Fruit fly (Drosophila melanogaster): ENCODE results near the gene CG31219.

Gene CG31219

DNA sequence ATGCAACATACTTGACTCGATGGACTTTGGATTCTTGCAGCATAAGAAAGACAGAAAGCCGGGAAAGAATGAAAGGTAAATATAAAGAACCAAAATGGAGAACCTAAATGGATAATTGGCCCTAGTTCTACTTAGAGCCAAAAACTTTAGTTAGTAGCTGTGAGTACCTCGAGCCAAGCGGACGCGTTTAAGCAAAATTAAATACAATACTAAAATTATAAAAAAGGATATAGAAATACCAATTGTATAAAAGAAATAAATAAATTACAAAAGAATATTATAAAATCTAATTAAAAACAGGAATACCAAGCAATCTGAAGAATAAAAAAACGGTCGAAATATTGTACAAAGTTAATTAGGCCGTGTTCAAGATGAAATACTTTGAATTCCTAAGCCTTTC lies 16.2 kb upstream of the CG31219 start, which contains the start of gene CG34138:
Gene CG34138 (plus strand): TSS at position 301 of the 400 bp plus-strand sequence.
- TF ChIP-seq CG9139 (GFP tag; optimal IDR thresholded peaks at IDR 0.05) = no peak
- TF ChIP-seq net (GFP tag; optimal IDR thresholded peaks at IDR 0.05) = no peak
- TF ChIP-seq topi (GFP tag; optimal IDR thresholded peaks at IDR 0.05) = no peak
- TF ChIP-seq CG1621 (tag; optimal IDR thresholded peaks at IDR 0.05) = no peak
- no peak for TF ChIP-seq Hr38 (GFP tag; optimal IDR thresholded peaks at IDR 0.05)
- TF ChIP-seq achi (GFP tag; optimal IDR thresholded peaks at IDR 0.05) = no peak
- no peak for TF ChIP-seq CG11902 (GFP tag; optimal IDR thresholded peaks at IDR 0.05)
- no peak for TF ChIP-seq spab (GFP tag; optimal IDR thresholded peaks at IDR 0.05)
- TF ChIP-seq CG10631 (GFP tag; optimal IDR thresholded peaks at IDR 0.05) = no peak
- no peak for TF ChIP-seq Gug (GFP tag; IDR thresholded peaks at IDR 0.05)
- no peak for TF ChIP-seq CG6276 (GFP tag; optimal IDR thresholded peaks at IDR 0.05)

DNA sequence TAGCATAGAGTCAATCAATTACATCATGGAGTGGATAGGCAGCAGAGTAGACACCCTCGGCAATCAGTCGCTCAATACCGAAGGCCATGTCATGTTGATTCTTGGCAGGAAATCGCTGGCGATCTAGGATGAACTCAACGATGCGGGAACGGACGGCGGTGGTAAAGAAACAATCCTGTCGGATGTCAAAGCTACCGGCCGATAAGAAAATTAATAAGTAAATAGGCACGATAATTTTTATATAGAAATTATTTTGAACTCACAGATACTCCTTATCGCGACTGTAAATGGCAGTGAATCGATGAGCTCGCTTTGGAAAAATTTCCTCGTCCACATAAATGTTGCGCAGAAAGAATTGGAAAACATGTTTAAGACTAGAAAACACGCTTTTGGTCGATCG lies 12.8 kb upstream of the CG31219 start:
- TF ChIP-seq svp (GFP tag) (peak; percentile 91), CG6276 (GFP tag; optimal IDR thresholded peaks at IDR 0.05) (no peak)

- TF ChIP-seq CG8632 (GFP tag; optimal IDR thresholded peaks at IDR 0.05) = no peak
- TF ChIP-seq CG16779 (tag; optimal IDR thresholded peaks at IDR 0.05) = peak; percentile 23
- TF ChIP-seq CG15336 (GFP tag; IDR thresholded peaks at IDR 0.05) = no peak; the same call in 1 of the 2 replicates
- TF ChIP-seq fkh (GFP tag; optimal IDR thresholded peaks at IDR 0.05) = no peak
- no peak for TF ChIP-seq CG6808 (GFP tag; optimal IDR thresholded peaks at IDR 0.05)
- no peak for TF ChIP-seq topi (GFP tag; optimal IDR thresholded peaks at IDR 0.05)
- no peak for TF ChIP-seq CG31627 (GFP tag; optimal IDR thresholded peaks at IDR 0.05)
- no peak for TF ChIP-seq fd85E (GFP tag; optimal IDR thresholded peaks at IDR 0.05)
- TF ChIP-seq Hr39 (GFP tag; optimal IDR thresholded peaks at IDR 0.05) = no peak
- TF ChIP-seq CG34406 (GFP tag; optimal IDR thresholded peaks at IDR 0.05) = no peak
- TF ChIP-seq CG6163 (GFP tag; IDR thresholded peaks at IDR 0.05) = peak; percentile 56; the same call in 2 of the 3 replicates
- no peak for TF ChIP-seq CG3032 (tag; optimal IDR thresholded peaks at IDR 0.05)
- TF ChIP-seq CG4318 (GFP tag; optimal IDR thresholded peaks at IDR 0.05) = no peak
- no peak for TF ChIP-seq CG6276 (GFP tag; optimal IDR thresholded peaks at IDR 0.05)
- TF ChIP-seq Met (GFP tag; optimal IDR thresholded peaks at IDR 0.05) = no peak
- TF ChIP-seq Lpt (GFP tag; optimal IDR thresholded peaks at IDR 0.05) = no peak
- no peak for TF ChIP-seq vri (GFP tag; optimal IDR thresholded peaks at IDR 0.05)
- peak; percentile 32; the same call in 1 of the 3 replicates for TF ChIP-seq eg (GFP tag; IDR thresholded peaks at IDR 0.05)
- TF ChIP-seq fd59A (GFP tag; optimal IDR thresholded peaks at IDR 0.05) = no peak
- TF ChIP-seq CG8119 (GFP tag; IDR thresholded peaks at IDR 0.05) = 0 out of 3 replicates have a peak, but pooled peaks have one; percentile 12
- TF ChIP-seq CG9139 (GFP tag; optimal IDR thresholded peaks at IDR 0.05) = peak; percentile 43
- TF ChIP-seq CG10631 (GFP tag; optimal IDR thresholded peaks at IDR 0.05) = no peak
- peak; percentile 72 for TF ChIP-seq Eip78C (GFP tag)
- TF ChIP-seq CG8319 (GFP tag; optimal IDR thresholded peaks at IDR 0.05) = no peak
- TF ChIP-seq Blimp-1 (GFP tag; optimal IDR thresholded peaks at IDR 0.05) = no peak
- TF ChIP-seq CG7368 (GFP tag; optimal IDR thresholded peaks at IDR 0.05) = no peak
- no peak for TF ChIP-seq Ets96B (tag; optimal IDR thresholded peaks at IDR 0.05)
- TF ChIP-seq CG6854 (GFP tag; optimal IDR thresholded peaks at IDR 0.05) = peak; percentile 22
- no peak for TF ChIP-seq Hr38 (GFP tag; optimal IDR thresholded peaks at IDR 0.05)
- TF ChIP-seq CG3919 (GFP tag; optimal IDR thresholded peaks at IDR 0.05) = peak; percentile 29
- TF ChIP-seq Sox102F (GFP tag; optimal IDR thresholded peaks at IDR 0.05) = peak; percentile 16
- TF ChIP-seq Sox14 (GFP tag; optimal IDR thresholded peaks at IDR 0.05) = no peak
- no peak for TF ChIP-seq Gug (GFP tag; IDR thresholded peaks at IDR 0.05)
- no peak for TF ChIP-seq ss (GFP tag; optimal IDR thresholded peaks at IDR 0.05)
- TF ChIP-seq svp (GFP tag) = peak; percentile 83
- TF ChIP-seq Hr4 (GFP tag; optimal IDR thresholded peaks at IDR 0.05) = no peak
- peak; percentile 0 for TF ChIP-seq achi (GFP tag; optimal IDR thresholded peaks at IDR 0.05)
- no peak for TF ChIP-seq spab (GFP tag; optimal IDR thresholded peaks at IDR 0.05)
Measured at dm6 chr3R:19641058-19641457, 9.8 kb upstream of the CG31219 start.
